Worm (Caenorhabditis elegans): Measurements from ENCODE around the gene Y32B12B.1.

- TF ChIP-seq nhr-28 (tag; optimal IDR thresholded peaks at IDR 0.05) (no peak), nhr-237 (tag; optimal IDR thresholded peaks at IDR 0.05) (no peak), ztf-11 (tag; optimal IDR thresholded peaks at IDR 0.05) (no peak), zip-8 (tag; optimal IDR thresholded peaks at IDR 0.05) (no peak), cnd-1 (tag; optimal IDR thresholded peaks at IDR 0.05) (no peak), unc-62 (GFP tag; optimal IDR thresholded peaks at IDR 0.05) (no peak), pha-4 (tag; optimal IDR thresholded peaks at IDR 0.05) (no peak), lin-32 (GFP tag; optimal IDR thresholded peaks at IDR 0.05) (no peak), lin-13 (tag; optimal IDR thresholded peaks at IDR 0.05) (no peak), drap-1 (GFP tag; optimal IDR thresholded peaks at IDR 0.05) (no peak), sem-2 (GFP tag; optimal IDR thresholded peaks at IDR 0.05) (no peak), nhr-2 (tag; optimal IDR thresholded peaks at IDR 0.05) (no peak)
Observed at ce11 chrV:16505828-16506227, 31.0 kb upstream of the Y32B12B.1 start, which contains the start of gene nhr-54.

All from whole organism, mixed stage, embryonic.